Fruit fly (Drosophila melanogaster): ENCODE results near the gene Brr2.

- TF ChIP-seq Dll (optimal IDR thresholded peaks at IDR 0.05), result no peak
- TF ChIP-seq psq (optimal IDR thresholded peaks at IDR 0.05), result no peak
Observed at dm6 chr3L:15979240-15979639, 11.6 kb upstream of the Brr2 start.

Data from whole organism.